Worm (Caenorhabditis elegans) whole organism, early embryonic: Measurements from ENCODE around the gene F49E2.5.

Experiments
- F13C5.2 ChIP-seq: sonication (generic microtip); optimal IDR thresholded peaks from 2 replicates; lab custom pipeline; 2017; ENCODE audit warnings: mild to moderate bottlenecking, missing genetic modification characterization, inconsistent platforms, missing compliant biosample characterization
- ama-1 ChIP-seq: fragments of 150-350 bp; optimal IDR thresholded peaks from 2 replicates; lab custom pipeline; 2014
- ceh-36 ChIP-seq: sonication (generic microtip); optimal IDR thresholded peaks from 2 replicates; lab custom pipeline; 2016; ENCODE audit warnings: missing genetic modification characterization, inconsistent platforms, missing compliant biosample characterization
- hmg-4 ChIP-seq: fragments of 200-800 bp; sonication (Bioruptor generic); optimal IDR thresholded peaks from 2 replicates; lab custom pipeline; 2018; ENCODE audit warnings: mild to moderate bottlenecking, missing genetic modification characterization, missing compliant biosample characterization
- tbx-11 ChIP-seq: fragments of 200-800 bp; sonication (Bioruptor generic); IDR thresholded peaks from 2 replicates; pipeline ENCODE4 v1.3.6; 2022; ENCODE audit warnings: missing genetic modification characterization, missing compliant biosample characterization

- TF ChIP-seq hmg-4 (GFP tag; lab: Kevin White, UChicago) (no peak), ama-1 (lab: Kevin White, UChicago) (no peak), F13C5.2 (no peak), ceh-36 (no peak), tbx-11 (GFP tag; lab: Robert Waterston, UW) (no peak)
These were observed 44.1 kb upstream of the F49E2.5 start for ce11 chrX:9499355-9499754.
